Fruit fly (Drosophila melanogaster) whole organism, pupa: ENCODE measurements around the gene Pp4-19C.

Experiments
- CG12605 ChIP-seq: fragments of 200-800 bp; sonication (Bioruptor generic); IDR thresholded peaks from 2 replicates; pipeline ENCODE4 v1.3.6; 2022; ENCODE audit warnings: missing biosample characterization, missing genetic modification characterization
- CG17806 ChIP-seq: fragments of 200-800 bp; sonication (Bioruptor generic); optimal IDR thresholded peaks from 2 replicates; lab custom pipeline; 2018; ENCODE audit warnings: missing biosample characterization, mild to moderate bottlenecking, missing genetic modification characterization, moderate library complexity
- CG32121 ChIP-seq: fragments of 200-800 bp; sonication (Bioruptor generic); IDR thresholded peaks from 2 replicates; pipeline ENCODE4 v1.3.6; 2022; ENCODE audit warnings: missing biosample characterization, missing genetic modification characterization
- CG4496 ChIP-seq: fragments of 200-800 bp; sonication (Bioruptor generic); IDR thresholded peaks from 3 replicates; pipeline ENCODE4 v1.3.6; 2022; ENCODE audit warnings: missing biosample characterization, missing genetic modification characterization
- CG8159 ChIP-seq: fragments of 200-800 bp; sonication (Bioruptor generic); optimal IDR thresholded peaks from 3 replicates; lab custom pipeline; 2018; ENCODE audit warnings: missing biosample characterization, mild to moderate bottlenecking, missing genetic modification characterization, moderate library complexity
- CG9948 ChIP-seq: fragments of 200-800 bp; sonication (Bioruptor generic); optimal IDR thresholded peaks from 2 replicates; lab custom pipeline; 2018; ENCODE audit warnings: missing biosample characterization, mild to moderate bottlenecking, missing genetic modification characterization, moderate library complexity
- EcR ChIP-seq: fragments of 200-800 bp; sonication (Bioruptor generic); optimal IDR thresholded peaks from 3 replicates; lab custom pipeline; 2019; ENCODE audit warnings: missing biosample characterization, missing genetic modification characterization, mild to moderate bottlenecking, moderate library complexity, missing genetic modification reagents
- Ets98B ChIP-seq: fragments of 200-800 bp; sonication (Bioruptor generic); IDR thresholded peaks from 2 replicates; pipeline ENCODE4 v1.3.6; 2022; ENCODE audit warnings: missing biosample characterization, missing genetic modification characterization
- Pif1B ChIP-seq: fragments of 200-800 bp; sonication (Bioruptor generic); optimal IDR thresholded peaks from 3 replicates; lab custom pipeline; 2016; ENCODE audit warnings: missing biosample characterization, missing genetic modification characterization
- fd96Ca ChIP-seq: fragments of 200-800 bp; sonication (Bioruptor generic); IDR thresholded peaks from 3 replicates; pipeline ENCODE4 v1.3.6; 2022; ENCODE audit warnings: missing biosample characterization, missing genetic modification characterization
- rn ChIP-seq: fragments of 200-800 bp; sonication (Bioruptor generic); IDR thresholded peaks from 2 replicates; pipeline ENCODE4 v1.3.6; 2022; ENCODE audit warnings: missing biosample characterization, missing genetic modification characterization

dm6 chrX:20418864-20419263 lies 4.9 kb downstream of the Pp4-19C start, which contains the start of gene Obp19c:
- TF ChIP-seq CG12605 (GFP tag; lab: Robert Waterston, UW) (no peak), Pif1B (no peak), CG32121 (no peak), fd96Ca (GFP tag; lab: Robert Waterston, UW) (no peak), CG17806 (no peak), CG4496 (GFP tag; lab: Robert Waterston, UW) (no peak), CG9948 (tag; lab: Kevin White, UChicago) (no peak), Ets98B (GFP tag; lab: Robert Waterston, UW) (no peak), CG8159 (tag; lab: Kevin White, UChicago) (no peak), rn (GFP tag; lab: Robert Waterston, UW) (no peak), EcR (GFP tag; lab: Kevin White, UChicago) (no peak)
